Worm (Caenorhabditis elegans) whole organism, L1 larva: ENCODE data around the gene sago-1.

ENCODE experiments used
- ama-1 ChIP-seq: fragments of 150-350 bp; optimal IDR thresholded peaks from 2 replicates; lab custom pipeline; 2014
- dpl-1 ChIP-seq, 3 experiments: fragments of 150-350 bp in 2 of 3; sonication (generic microtip) in 1 of 3; optimal IDR thresholded peaks; 2 replicates each; lab custom pipeline; 2014 to 2017; ENCODE audit warnings: missing biosample characterization in 3 of 3, missing genetic modification characterization in 3 of 3, missing genetic modification reagents in 3 of 3
- lsy-2 ChIP-seq, 2 experiments: fragments of 150-350 bp; optimal IDR thresholded peaks; 2 replicates each; lab custom pipeline; 2014; ENCODE audit warnings: missing biosample characterization in 2 of 2, missing genetic modification characterization in 2 of 2
- snpc-4 ChIP-seq: fragments of 150-350 bp; optimal IDR thresholded peaks from 2 replicates; lab custom pipeline; 2014; ENCODE audit warnings: missing biosample characterization, missing genetic modification characterization
- sox-4 ChIP-seq: sonication (generic microtip); optimal IDR thresholded peaks from 2 replicates; lab custom pipeline; 2016; ENCODE audit warnings: missing genetic modification characterization, missing compliant biosample characterization
- sup-37 ChIP-seq: fragments of 200-800 bp; sonication (Bioruptor generic); optimal IDR thresholded peaks from 2 replicates; lab custom pipeline; 2018; ENCODE audit warnings: mild to moderate bottlenecking, missing genetic modification characterization, missing compliant biosample characterization
- unc-62 ChIP-seq: fragments of 150-350 bp; optimal IDR thresholded peaks from 2 replicates; lab custom pipeline; 2014; ENCODE audit warnings: missing biosample characterization, missing genetic modification reagents, missing genetic modification characterization

ce11 chrV:6275209-6275608, 28.4 kb upstream of the sago-1 start:
- TF ChIP-seq snpc-4 (tag; lab: Kevin White, UChicago) (no peak), ama-1 (lab: Kevin White, UChicago) (no peak), unc-62 (GFP tag; lab: Kevin White, UChicago) (no peak), sup-37 (GFP tag; lab: Kevin White, UChicago) (no peak), lsy-2 (tag; optimal IDR thresholded peaks at IDR 0.05; lab: Kevin White, UChicago) (peak in 1 of 2 experiments; percentile 18), sox-4 (no peak), dpl-1 (GFP tag; optimal IDR thresholded peaks at IDR 0.05; lab: Kevin White, UChicago) (no peak)
